Fruit fly (Drosophila melanogaster): ENCODE measurements around the gene Pex12.

Gene Pex12

dm6 chr2L:856001-856400 lies 40.2 kb downstream of the Pex12 start (continued):
- TF ChIP-seq CG4360 (GFP tag; IDR thresholded peaks at IDR 0.05) (no peak), chif (GFP tag; optimal IDR thresholded peaks at IDR 0.05) (no peak), aop (GFP tag; IDR thresholded peaks at IDR 0.05) (no peak), Med (GFP tag) (peak; percentile 75), dysf (GFP tag; IDR thresholded peaks at IDR 0.05) (0 out of 3 replicates have a peak, but pooled peaks have one; percentile 10), Gug (GFP tag; IDR thresholded peaks at IDR 0.05) (no peak), CG13296 (GFP tag; optimal IDR thresholded peaks at IDR 0.05) (peak; percentile 14), Antp (GFP tag; optimal IDR thresholded peaks at IDR 0.05) (no peak), Hmr (GFP tag; optimal IDR thresholded peaks at IDR 0.05) (peak; percentile 14), D (optimal IDR thresholded peaks at IDR 0.05) (no peak), D (GFP tag; optimal IDR thresholded peaks at IDR 0.05) (no peak), sr (GFP tag; IDR thresholded peaks at IDR 0.05) (no peak), CG10267 (tag; optimal IDR thresholded peaks at IDR 0.05) (no peak), CG7372 (GFP tag; IDR thresholded peaks at IDR 0.05) (no peak), Hmx (GFP tag; optimal IDR thresholded peaks at IDR 0.05) (no peak), MTF-1 (GFP tag; optimal IDR thresholded peaks at IDR 0.05; ENCODE audit: borderline replicate concordance) (peak; percentile 48), lilli (GFP tag; optimal IDR thresholded peaks at IDR 0.05) (no peak), CG12071 (GFP tag; optimal IDR thresholded peaks at IDR 0.05) (peak; percentile 26), CG6689 (GFP tag; IDR thresholded peaks at IDR 0.05) (no peak), CG14014 (GFP tag; IDR thresholded peaks at IDR 0.05) (0 out of 2 replicates have a peak, but pooled peaks have one; percentile 19), Dp (GFP tag; optimal IDR thresholded peaks at IDR 0.05) (no peak), CG12104 (GFP tag; optimal IDR thresholded peaks at IDR 0.05) (no peak), CG10543 (GFP tag; optimal IDR thresholded peaks at IDR 0.05) (peak; percentile 40), CG2120 (GFP tag; optimal IDR thresholded peaks at IDR 0.05) (peak; percentile 33), Pdp1 (GFP tag; optimal IDR thresholded peaks at IDR 0.05) (no peak), caup (GFP tag; optimal IDR thresholded peaks at IDR 0.05; ENCODE audit: severe bottlenecking) (peak; percentile 38), tup (GFP tag; optimal IDR thresholded peaks at IDR 0.05) (no peak), CG11696 (GFP tag; IDR thresholded peaks at IDR 0.05) (peak; percentile 21; the same call in 1 of the 2 replicates), Myb (GFP tag; optimal IDR thresholded peaks at IDR 0.05) (no peak), Asciz (GFP tag; optimal IDR thresholded peaks at IDR 0.05) (peak; percentile 47), CG3163 (GFP tag; optimal IDR thresholded peaks at IDR 0.05) (no peak), trh (GFP tag; optimal IDR thresholded peaks at IDR 0.05) (no peak), kay (GFP tag; optimal IDR thresholded peaks at IDR 0.05) (no peak), Nf-YB (GFP tag; optimal IDR thresholded peaks at IDR 0.05) (no peak), Rfx (GFP tag; IDR thresholded peaks at IDR 0.05) (peak; percentile 40; the same call in 1 of the 2 replicates), lbe (GFP tag; optimal IDR thresholded peaks at IDR 0.05) (peak; percentile 59), Hr39 (optimal IDR thresholded peaks at IDR 0.05) (no peak), pnt (GFP tag; optimal IDR thresholded peaks at IDR 0.05) (no peak), Mrtf (GFP tag; IDR thresholded peaks at IDR 0.05) (no peak), unc-4 (GFP tag; IDR thresholded peaks at IDR 0.05; ENCODE audit: partially characterized antibody) (no peak), CG12155 (GFP tag; optimal IDR thresholded peaks at IDR 0.05) (no peak), CG6654 (GFP tag; optimal IDR thresholded peaks at IDR 0.05) (no peak), CG17568 (GFP tag; optimal IDR thresholded peaks at IDR 0.05) (no peak), tgo (GFP tag; IDR thresholded peaks at IDR 0.05) (no peak), tap (tag; optimal IDR thresholded peaks at IDR 0.05) (no peak), vfl (GFP tag; optimal IDR thresholded peaks at IDR 0.05) (no peak), cwo (GFP tag; optimal IDR thresholded peaks at IDR 0.05) (no peak), knrl (GFP tag; IDR thresholded peaks at IDR 0.05; ENCODE audit: partially characterized antibody) (no peak), CG1233 (GFP tag; optimal IDR thresholded peaks at IDR 0.05) (peak; percentile 36), CG1792 (GFP tag; optimal IDR thresholded peaks at IDR 0.05) (no peak), sqz (GFP tag; optimal IDR thresholded peaks at IDR 0.05) (no peak), Fer1 (GFP tag; optimal IDR thresholded peaks at IDR 0.05) (peak; percentile 46)
